Worm (Caenorhabditis elegans) whole organism, late embryonic: Measurements from ENCODE around the gene gpa-2.

Experiments used
- F13H6.1 ChIP-seq: sonication (generic microtip); optimal IDR thresholded peaks from 2 replicates; lab custom pipeline; 2016; ENCODE audit warnings: missing genetic modification characterization, missing compliant biosample characterization
- sox-2 ChIP-seq: fragments of 200-800 bp; sonication (Bioruptor generic); IDR thresholded peaks from 2 replicates; pipeline ENCODE4 v1.3.6; 2022; ENCODE audit warnings: missing genetic modification reagents, missing genetic modification characterization, missing compliant biosample characterization

- TF ChIP-seq sox-2 (no peak), F13H6.1 (tag; lab: Kevin White, UChicago) (no peak)
Measured at ce11 chrV:8345436-8345835, 25.4 kb upstream of the gpa-2 start, which contains the start of gene C08D8.1.
